ENCODE assay signal across 6 worm cellular contexts in the genomic region with DNA sequence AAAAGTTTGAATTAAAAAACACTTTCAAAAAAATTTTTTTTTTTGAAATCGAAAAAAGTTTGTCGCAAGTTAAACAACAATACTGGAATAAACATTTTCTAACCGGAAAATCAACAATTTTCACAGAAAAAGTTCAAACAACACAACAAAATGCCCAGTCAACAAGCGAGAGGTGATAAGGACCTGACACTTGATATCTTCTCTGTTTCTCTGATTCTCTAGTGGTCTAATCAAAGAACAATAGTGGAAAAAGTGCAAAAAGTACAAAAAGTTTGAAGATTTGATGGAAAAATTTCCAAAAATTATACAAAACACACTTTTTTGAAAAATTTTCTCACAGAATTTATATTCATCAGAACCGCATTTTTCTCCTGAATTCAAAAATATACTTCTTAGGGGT.
A peak's percentile ranks its signal among the peaks of the same experiment; 100 is the strongest.
TF ChIP-seq lines count a peak whose summit lies in the region.

No protein-coding gene starts in this region.

TF ChIP-seq in whole organism, L1 larva, 84 proteins besides CTCF, POLR2A, EP300 and RAD21 (continues in another document):
- no peak for TF ChIP-seq grh-1 (GFP tag; IDR thresholded peaks at IDR 0.05; lab: Robert Waterston, UW)
- TF ChIP-seq nhr-20 (tag; optimal IDR thresholded peaks at IDR 0.05; lab: Kevin White, UChicago), result no peak
- no peak for TF ChIP-seq ces-1 (GFP tag; optimal IDR thresholded peaks at IDR 0.05; lab: Kevin White, UChicago)
- no peak for TF ChIP-seq xbp-1 (tag; optimal IDR thresholded peaks at IDR 0.05; lab: Kevin White, UChicago)
- no peak for TF ChIP-seq nhr-76 (tag; optimal IDR thresholded peaks at IDR 0.05; lab: Kevin White, UChicago)
- no peak for TF ChIP-seq lir-3 (tag; optimal IDR thresholded peaks at IDR 0.05; lab: Kevin White, UChicago; ENCODE audit: poor library complexity)
- peak; percentile 26 for TF ChIP-seq blmp-1 (tag; optimal IDR thresholded peaks at IDR 0.05; lab: Kevin White, UChicago)
- peak; percentile 54 for TF ChIP-seq elt-2 (tag; optimal IDR thresholded peaks at IDR 0.05; lab: Kevin White, UChicago)
- no peak for TF ChIP-seq jun-1 (tag; optimal IDR thresholded peaks at IDR 0.05; lab: Kevin White, UChicago)
- TF ChIP-seq alr-1 (tag; optimal IDR thresholded peaks at IDR 0.05; lab: Kevin White, UChicago; ENCODE audit: borderline replicate concordance), result no peak
- no peak for TF ChIP-seq Y116A8C.19 (tag; optimal IDR thresholded peaks at IDR 0.05; lab: Kevin White, UChicago; ENCODE audit: borderline replicate concordance)
- 0 out of 2 replicates have a peak, but pooled peaks have one; percentile 3 for TF ChIP-seq nhr-19 (GFP tag; conservative IDR thresholded peaks at IDR 0.05; lab: Robert Waterston, UW)
- no peak for TF ChIP-seq C16A3.4 (tag; optimal IDR thresholded peaks at IDR 0.05; lab: Kevin White, UChicago)
- TF ChIP-seq F16B12.6 (tag; optimal IDR thresholded peaks at IDR 0.05; lab: Kevin White, UChicago), result no peak

TF ChIP-seq in whole organism, L2 larva, 48 proteins besides CTCF, POLR2A, EP300 and RAD21 (continues in another document):
- TF ChIP-seq mab-5 (tag; optimal IDR thresholded peaks at IDR 0.05; lab: Kevin White, UChicago) (no peak), nhr-23 (tag; optimal IDR thresholded peaks at IDR 0.05; lab: Kevin White, UChicago) (no peak), nhr-11 (tag; optimal IDR thresholded peaks at IDR 0.05; lab: Kevin White, UChicago) (no peak), nhr-21 (tag; optimal IDR thresholded peaks at IDR 0.05; lab: Kevin White, UChicago) (peak; percentile 4), lin-39 (tag; optimal IDR thresholded peaks at IDR 0.05; lab: Kevin White, UChicago) (no peak), ztf-1 (GFP tag; conservative IDR thresholded peaks at IDR 0.05; lab: Robert Waterston, UW) (no peak), lsy-2 (tag; optimal IDR thresholded peaks at IDR 0.05; lab: Kevin White, UChicago) (peak in 1 of 2 experiments; percentile 15), mdl-1 (tag; optimal IDR thresholded peaks at IDR 0.05; lab: Kevin White, UChicago) (no peak), ceh-16 (tag; optimal IDR thresholded peaks at IDR 0.05; lab: Kevin White, UChicago) (no peak), sma-9 (GFP tag; optimal IDR thresholded peaks at IDR 0.05; lab: Kevin White, UChicago) (peak; percentile 82), sma-9 (tag; optimal IDR thresholded peaks at IDR 0.05; lab: Kevin White, UChicago) (no peak), aly-2 (tag; optimal IDR thresholded peaks at IDR 0.05; lab: Kevin White, UChicago) (no peak), fos-1 (tag; optimal IDR thresholded peaks at IDR 0.05; lab: Kevin White, UChicago) (peak; percentile 71), skn-1 (tag; optimal IDR thresholded peaks at IDR 0.05; lab: Kevin White, UChicago) (no peak), F13H6.1 (tag; optimal IDR thresholded peaks at IDR 0.05; lab: Kevin White, UChicago) (peak; percentile 8)

TF ChIP-seq in whole organism, L3 larva, 47 proteins besides CTCF, POLR2A, EP300 and RAD21:
- TF ChIP-seq ztf-11 (tag; optimal IDR thresholded peaks at IDR 0.05; lab: Kevin White, UChicago), result no peak
- no peak for TF ChIP-seq unc-62 (GFP tag; optimal IDR thresholded peaks at IDR 0.05; lab: Kevin White, UChicago)
- no peak for TF ChIP-seq nhr-23 (tag; optimal IDR thresholded peaks at IDR 0.05; lab: Kevin White, UChicago)
- TF ChIP-seq nhr-12 (tag; optimal IDR thresholded peaks at IDR 0.05; lab: Kevin White, UChicago), result no peak
- no peak for TF ChIP-seq zag-1 (tag; optimal IDR thresholded peaks at IDR 0.05; lab: Kevin White, UChicago)
- no peak for TF ChIP-seq elt-1 (tag; optimal IDR thresholded peaks at IDR 0.05; lab: Kevin White, UChicago)
- peak; percentile 24 for TF ChIP-seq nhr-76 (tag; optimal IDR thresholded peaks at IDR 0.05; lab: Kevin White, UChicago)
- no peak for TF ChIP-seq daf-12 (tag; optimal IDR thresholded peaks at IDR 0.05; lab: Kevin White, UChicago)
- no peak for TF ChIP-seq nhr-11 (tag; optimal IDR thresholded peaks at IDR 0.05; lab: Kevin White, UChicago)
- no peak for TF ChIP-seq nhr-67 (tag; optimal IDR thresholded peaks at IDR 0.05; lab: Kevin White, UChicago)
- peak; percentile 38 for TF ChIP-seq pqm-1 (tag; optimal IDR thresholded peaks at IDR 0.05; lab: Kevin White, UChicago)
- TF ChIP-seq elt-2 (tag; optimal IDR thresholded peaks at IDR 0.05; lab: Kevin White, UChicago), result peak; percentile 51
- no peak for TF ChIP-seq ceh-16 (tag; optimal IDR thresholded peaks at IDR 0.05; lab: Kevin White, UChicago)
- TF ChIP-seq egl-27 (tag; optimal IDR thresholded peaks at IDR 0.05; lab: Kevin White, UChicago), result no peak
- TF ChIP-seq pha-4 (tag; optimal IDR thresholded peaks at IDR 0.05; lab: Kevin White, UChicago), result peak; percentile 40
TF ChIP-seq in whole organism, L3 larva: peak in this region for 4.

TF ChIP-seq in whole organism, L4 larva, 104 proteins besides CTCF, POLR2A, EP300 and RAD21 (continues in another document):
- TF ChIP-seq daf-16 (GFP tag; optimal IDR thresholded peaks at IDR 0.05; lab: Kevin White, UChicago), result peak in 1 of 2 experiments; percentile 74
- TF ChIP-seq daf-16 (tag; optimal IDR thresholded peaks at IDR 0.05; lab: Kevin White, UChicago), result peak; percentile 99
- TF ChIP-seq aly-2 (tag; optimal IDR thresholded peaks at IDR 0.05; lab: Kevin White, UChicago), result no peak
- no peak for TF ChIP-seq F26F4.8 (GFP tag; conservative IDR thresholded peaks at IDR 0.05; lab: Robert Waterston, UW)
- no peak for TF ChIP-seq lin-38 (GFP tag; IDR thresholded peaks at IDR 0.05; lab: Robert Waterston, UW)
- TF ChIP-seq duxl-1 (tag; optimal IDR thresholded peaks at IDR 0.05; lab: Kevin White, UChicago; ENCODE audit: poor library complexity), result no peak
- TF ChIP-seq dmd-8 (GFP tag; IDR thresholded peaks at IDR 0.05; lab: Robert Waterston, UW), result no peak
- TF ChIP-seq ZK337.2 (GFP tag; IDR thresholded peaks at IDR 0.05; lab: Robert Waterston, UW), result no peak
- TF ChIP-seq nhr-6 (tag; optimal IDR thresholded peaks at IDR 0.05; lab: Kevin White, UChicago), result no peak
- TF ChIP-seq ctbp-1 (GFP tag; IDR thresholded peaks at IDR 0.05; lab: Robert Waterston, UW), result no peak
- no peak for TF ChIP-seq ztf-7 (tag; optimal IDR thresholded peaks at IDR 0.05; lab: Kevin White, UChicago)
- TF ChIP-seq egl-43 (GFP tag; IDR thresholded peaks at IDR 0.05; lab: Robert Waterston, UW), result no peak
- no peak for TF ChIP-seq vab-7 (GFP tag; IDR thresholded peaks at IDR 0.05; lab: Robert Waterston, UW)
- no peak for TF ChIP-seq egl-27 (tag; optimal IDR thresholded peaks at IDR 0.05; lab: Kevin White, UChicago)
- no peak for TF ChIP-seq ZK546.5 (tag; optimal IDR thresholded peaks at IDR 0.05; lab: Kevin White, UChicago)
- TF ChIP-seq hlh-30 (tag; optimal IDR thresholded peaks at IDR 0.05; lab: Kevin White, UChicago; ENCODE audit: insufficient read depth), result peak; percentile 30
- TF ChIP-seq Y48G9A.11 (GFP tag; IDR thresholded peaks at IDR 0.05; lab: Robert Waterston, UW), result no peak

TF ChIP-seq in whole organism, late embryonic, 69 proteins besides CTCF, POLR2A, EP300 and RAD21:
- TF ChIP-seq elt-2 (tag; optimal IDR thresholded peaks at IDR 0.05; lab: Kevin White, UChicago), result peak; percentile 9
- TF ChIP-seq ztf-16 (tag; optimal IDR thresholded peaks at IDR 0.05; lab: Kevin White, UChicago), result no peak
- no peak for TF ChIP-seq ttx-3 (tag; optimal IDR thresholded peaks at IDR 0.05; lab: Kevin White, UChicago)

TF ChIP-seq in whole organism, young adult, 124 proteins besides CTCF, POLR2A, EP300 and RAD21:
- TF ChIP-seq nhr-80 (tag; optimal IDR thresholded peaks at IDR 0.05; lab: Kevin White, UChicago) (peak; percentile 29), attf-5 (GFP tag; optimal IDR thresholded peaks at IDR 0.05; lab: Kevin White, UChicago) (no peak), rcor-1 (GFP tag; IDR thresholded peaks at IDR 0.05; lab: Robert Waterston, UW) (no peak), atf-7 (tag; optimal IDR thresholded peaks at IDR 0.05; lab: Kevin White, UChicago) (no peak)
